Fruit fly (Drosophila melanogaster): Measurements from ENCODE around the gene sob.

DNA sequence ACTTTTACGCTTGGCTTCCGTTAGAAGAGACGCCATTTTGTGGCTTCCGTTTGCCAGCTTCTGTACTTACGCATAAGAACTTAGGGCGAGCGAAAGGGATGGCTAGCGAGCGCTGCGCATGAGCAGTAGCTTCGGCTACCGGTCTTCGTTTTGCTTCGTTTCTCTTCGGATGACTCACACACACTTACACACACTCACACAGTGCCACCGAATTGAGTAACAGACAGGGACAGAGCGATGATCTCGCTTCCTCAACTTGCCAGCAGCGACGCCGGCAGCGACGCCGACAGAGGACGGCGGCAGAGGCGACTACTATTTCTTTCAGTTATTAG is 41.2 kb downstream of the sob start:
- TF ChIP-seq CG9705 (GFP tag; optimal IDR thresholded peaks at IDR 0.05) = no peak
- TF ChIP-seq lola (GFP tag; optimal IDR thresholded peaks at IDR 0.05) = no peak
- TF ChIP-seq OdsH (GFP tag; optimal IDR thresholded peaks at IDR 0.05) = no peak
- no peak for TF ChIP-seq Myc (optimal IDR thresholded peaks at IDR 0.05)
- TF ChIP-seq psq (GFP tag; optimal IDR thresholded peaks at IDR 0.05) = no peak
- no peak for TF ChIP-seq Hnf4 (GFP tag; optimal IDR thresholded peaks at IDR 0.05)
- no peak for TF ChIP-seq sv (GFP tag; optimal IDR thresholded peaks at IDR 0.05)
- no peak for TF ChIP-seq foxo (GFP tag; optimal IDR thresholded peaks at IDR 0.05)
- TF ChIP-seq Dif (GFP tag; optimal IDR thresholded peaks at IDR 0.05; ENCODE audit: partially characterized antibody) = no peak
- TF ChIP-seq Dfd (GFP tag; optimal IDR thresholded peaks at IDR 0.05) = no peak
- no peak for TF ChIP-seq CrebA (GFP tag; optimal IDR thresholded peaks at IDR 0.05; ENCODE audit: borderline replicate concordance)
- no peak for TF ChIP-seq fru (GFP tag; optimal IDR thresholded peaks at IDR 0.05)
- TF ChIP-seq usp (GFP tag; optimal IDR thresholded peaks at IDR 0.05) = no peak

Data from whole organism, wandering third instar larva.